Fruit fly (Drosophila melanogaster) whole organism, prepupa: ENCODE data around the gene Ts.

ENCODE experiments used
- CG10631 ChIP-seq: fragments of 200-800 bp; sonication (Bioruptor generic); optimal IDR thresholded peaks from 2 replicates; lab custom pipeline; 2016; ENCODE audit warnings: missing biosample characterization, missing genetic modification characterization
- CG11294 ChIP-seq: fragments of 200-800 bp; sonication (Bioruptor generic); IDR thresholded peaks from 2 replicates; pipeline ENCODE4 v1.3.6; 2022; ENCODE audit warnings: missing biosample characterization, missing genetic modification characterization
- CG11762 ChIP-seq: fragments of 200-800 bp; sonication (Bioruptor generic); optimal IDR thresholded peaks from 3 replicates; lab custom pipeline; 2016; ENCODE audit warnings: missing biosample characterization, missing genetic modification characterization; ENCODE audit not compliant: insufficient read depth
- CG11902 ChIP-seq: fragments of 200-800 bp; sonication (Bioruptor generic); optimal IDR thresholded peaks from 3 replicates; lab custom pipeline; 2016; ENCODE audit warnings: missing biosample characterization, missing genetic modification characterization
- CG15336 ChIP-seq: fragments of 200-800 bp; sonication (Bioruptor generic); IDR thresholded peaks from 2 replicates; pipeline ENCODE4 v1.3.6; 2022; ENCODE audit warnings: missing biosample characterization, missing genetic modification characterization
- CG1621 ChIP-seq: fragments of 200-800 bp; sonication (Bioruptor generic); optimal IDR thresholded peaks from 3 replicates; lab custom pipeline; 2018; ENCODE audit warnings: missing biosample characterization, mild to moderate bottlenecking, missing genetic modification characterization
- CG3032 ChIP-seq: fragments of 200-800 bp; optimal IDR thresholded peaks from 2 replicates; lab custom pipeline; 2019; ENCODE audit warnings: missing biosample characterization, mild to moderate bottlenecking, missing genetic modification characterization, moderate library complexity
- CG31627 ChIP-seq: fragments of 200-800 bp; sonication (Bioruptor generic); optimal IDR thresholded peaks from 3 replicates; lab custom pipeline; 2016; ENCODE audit warnings: missing biosample characterization, missing genetic modification characterization
- CG34406 ChIP-seq: fragments of 200-800 bp; sonication (Bioruptor generic); optimal IDR thresholded peaks from 3 replicates; lab custom pipeline; 2016; ENCODE audit warnings: missing biosample characterization, missing genetic modification characterization
- CG3919 ChIP-seq: fragments of 200-800 bp; sonication (Bioruptor generic); optimal IDR thresholded peaks from 3 replicates; lab custom pipeline; 2016; ENCODE audit warnings: missing biosample characterization, missing genetic modification characterization
- CG6163 ChIP-seq: fragments of 200-800 bp; sonication (Bioruptor generic); IDR thresholded peaks from 3 replicates; pipeline ENCODE4 v1.3.6; 2022; ENCODE audit warnings: missing biosample characterization, missing genetic modification characterization
- CG6276 ChIP-seq: fragments of 200-800 bp; sonication (Bioruptor generic); optimal IDR thresholded peaks from 2 replicates; lab custom pipeline; 2017; ENCODE audit warnings: missing biosample characterization, mild to moderate bottlenecking, missing genetic modification characterization
- CG6792 ChIP-seq: fragments of 200-800 bp; sonication (Bioruptor generic); optimal IDR thresholded peaks from 3 replicates; lab custom pipeline; 2016; ENCODE audit warnings: missing biosample characterization, missing genetic modification characterization
- CG6808 ChIP-seq: fragments of 200-800 bp; sonication (Bioruptor generic); optimal IDR thresholded peaks from 3 replicates; lab custom pipeline; 2017; ENCODE audit warnings: missing biosample characterization, missing genetic modification characterization, mild to moderate bottlenecking, moderate library complexity, missing genetic modification reagents
- CG6854 ChIP-seq: fragments of 200-800 bp; sonication (Bioruptor generic); optimal IDR thresholded peaks from 2 replicates; lab custom pipeline; 2017; ENCODE audit warnings: missing biosample characterization, mild to moderate bottlenecking, missing genetic modification characterization
- CG8119 ChIP-seq: fragments of 200-800 bp; sonication (Bioruptor generic); IDR thresholded peaks from 3 replicates; pipeline ENCODE4 v1.3.6; 2022; ENCODE audit warnings: missing biosample characterization, missing genetic modification characterization
- Ets21C ChIP-seq: fragments of 200-800 bp; sonication (Bioruptor generic); optimal IDR thresholded peaks from 3 replicates; lab custom pipeline; 2016; ENCODE audit warnings: missing biosample characterization, missing genetic modification characterization
- Ets96B ChIP-seq: fragments of 200-800 bp; optimal IDR thresholded peaks from 2 replicates; lab custom pipeline; 2019; ENCODE audit warnings: missing biosample characterization, mild to moderate bottlenecking, missing genetic modification characterization, moderate library complexity
- Gug ChIP-seq: fragments of 200-800 bp; sonication (Bioruptor generic); IDR thresholded peaks from 2 replicates; pipeline ENCODE4 v1.3.6; 2022; ENCODE audit warnings: missing biosample characterization, missing genetic modification characterization
- Hr39 ChIP-seq: fragments of 200-800 bp; sonication (Bioruptor generic); optimal IDR thresholded peaks from 2 replicates; lab custom pipeline; 2016; ENCODE audit warnings: missing biosample characterization, missing genetic modification characterization
- Hr4 ChIP-seq: fragments of 200-800 bp; sonication (Bioruptor generic); optimal IDR thresholded peaks from 3 replicates; lab custom pipeline; 2016; ENCODE audit warnings: missing biosample characterization, missing genetic modification characterization
- Smox ChIP-seq: fragments of 200-800 bp; sonication (Bioruptor generic); optimal IDR thresholded peaks from 3 replicates; lab custom pipeline; 2016; ENCODE audit warnings: missing biosample characterization, missing genetic modification characterization
- Sox15 ChIP-seq: fragments of 200-800 bp; sonication (Bioruptor generic); optimal IDR thresholded peaks from 3 replicates; lab custom pipeline; 2016; ENCODE audit warnings: missing biosample characterization, missing genetic modification characterization
- achi ChIP-seq: fragments of 200-800 bp; sonication (Bioruptor generic); optimal IDR thresholded peaks from 3 replicates; lab custom pipeline; 2016; ENCODE audit warnings: missing biosample characterization, missing genetic modification characterization
- acj6 ChIP-seq: fragments of 200-800 bp; sonication (Bioruptor generic); optimal IDR thresholded peaks from 3 replicates; lab custom pipeline; 2016; ENCODE audit warnings: missing biosample characterization, missing genetic modification characterization
- cyc ChIP-seq: fragments of 200-800 bp; sonication (Bioruptor generic); optimal IDR thresholded peaks from 3 replicates; lab custom pipeline; 2016; ENCODE audit warnings: missing biosample characterization, missing genetic modification characterization
- dac ChIP-seq: fragments of 200-800 bp; sonication (Bioruptor generic); optimal IDR thresholded peaks from 2 replicates; lab custom pipeline; 2017; ENCODE audit warnings: missing biosample characterization, mild to moderate bottlenecking, missing genetic modification characterization
- dsx ChIP-seq: fragments of 200-800 bp; optimal IDR thresholded peaks from 3 replicates; lab custom pipeline; 2019; ENCODE audit warnings: missing biosample characterization, mild to moderate bottlenecking, missing genetic modification characterization, moderate library complexity; ENCODE audit not compliant: poor library complexity, severe bottlenecking
- eg ChIP-seq: fragments of 200-800 bp; sonication (Bioruptor generic); IDR thresholded peaks from 3 replicates; pipeline ENCODE4 v1.3.6; 2022; ENCODE audit warnings: missing biosample characterization, missing genetic modification characterization
- esn ChIP-seq: fragments of 200-800 bp; sonication (Bioruptor generic); optimal IDR thresholded peaks from 2 replicates; lab custom pipeline; 2016; ENCODE audit warnings: missing biosample characterization, mild to moderate bottlenecking, missing genetic modification characterization, moderate library complexity
- fd59A ChIP-seq: fragments of 200-800 bp; sonication (Bioruptor generic); optimal IDR thresholded peaks from 2 replicates; lab custom pipeline; 2017; ENCODE audit warnings: missing biosample characterization, mild to moderate bottlenecking, missing genetic modification characterization, missing genetic modification reagents
- fd85E ChIP-seq: fragments of 200-800 bp; sonication (Bioruptor generic); optimal IDR thresholded peaks from 3 replicates; lab custom pipeline; 2016; ENCODE audit warnings: missing biosample characterization, missing genetic modification characterization
- lz ChIP-seq: fragments of 200-800 bp; sonication (Bioruptor generic); optimal IDR thresholded peaks from 3 replicates; lab custom pipeline; 2016; ENCODE audit warnings: missing biosample characterization, missing genetic modification characterization
- pdm3 ChIP-seq: fragments of 200-800 bp; sonication (Bioruptor generic); optimal IDR thresholded peaks from 3 replicates; lab custom pipeline; 2016; ENCODE audit warnings: missing biosample characterization, missing genetic modification characterization
- salr ChIP-seq, 2 experiments: fragments of 200-800 bp; sonication (Bioruptor generic); optimal IDR thresholded peaks; 3 replicates each; lab custom pipeline; 2016 to 2018; ENCODE audit warnings: missing biosample characterization in 2 of 2, missing genetic modification characterization in 2 of 2, mild to moderate bottlenecking in 1 of 2
- spab ChIP-seq: fragments of 200-800 bp; sonication (Bioruptor generic); optimal IDR thresholded peaks from 2 replicates; lab custom pipeline; 2017; ENCODE audit warnings: missing biosample characterization, mild to moderate bottlenecking, missing genetic modification characterization, missing genetic modification reagents
- svp ChIP-seq: fragments of 200-800 bp; sonication (Bioruptor generic); peaks from one replicate; lab custom pipeline; 2016; ENCODE audit warnings: missing biosample characterization, missing genetic modification characterization

Gene Ts

dm6 chr2L:2987681-2988381 is 18.4 kb upstream of the Ts start, which contains the start of the genes Chd1 and Bem46:
Gene Chd1 (minus strand): TSS chr2L:2987723.
Gene Bem46 (plus strand): TSS chr2L:2988116.
- TF ChIP-seq dsx (GFP tag; lab: Kevin White, UChicago) (no peak), esn (GFP tag; lab: Kevin White, UChicago) (peak; percentile 87), fd85E (GFP tag; lab: Kevin White, UChicago) (no peak), CG31627 (GFP tag; lab: Kevin White, UChicago) (peak; percentile 90), fd59A (GFP tag; lab: Kevin White, UChicago) (peak; percentile 64), CG11294 (GFP tag; lab: Robert Waterston, UW) (peak; percentile 82), Gug (GFP tag; lab: Robert Waterston, UW) (peak; percentile 75), acj6 (GFP tag; lab: Kevin White, UChicago) (peak; percentile 88), CG3919 (GFP tag; lab: Kevin White, UChicago) (no peak), CG6792 (GFP tag; lab: Kevin White, UChicago) (peak; percentile 82), CG6276 (GFP tag; lab: Kevin White, UChicago) (no peak), CG3032 (tag; lab: Kevin White, UChicago) (peak; percentile 88), CG15336 (GFP tag; lab: Robert Waterston, UW) (peak; percentile 67), pdm3 (no peak), CG34406 (GFP tag; lab: Kevin White, UChicago) (peak; percentile 83), Ets96B (peak; percentile 78), CG10631 (no peak), lz (GFP tag; lab: Kevin White, UChicago) (peak; percentile 84), CG1621 (tag; lab: Kevin White, UChicago) (peak; percentile 68), cyc (GFP tag; lab: Kevin White, UChicago) (peak; percentile 85), CG11762 (GFP tag; lab: Kevin White, UChicago) (peak; percentile 72), Hr4 (no peak), Sox15 (peak; percentile 90), Smox (GFP tag; lab: Kevin White, UChicago) (no peak), dac (GFP tag; lab: Kevin White, UChicago) (peak; percentile 70), CG6163 (GFP tag; lab: Robert Waterston, UW) (peak; percentile 86), eg (GFP tag; lab: Robert Waterston, UW) (peak; percentile 89), CG6808 (GFP tag; lab: Kevin White, UChicago) (no peak), salr (GFP tag; optimal IDR thresholded peaks at IDR 0.05; lab: Kevin White, UChicago) (peak in 1 of 2 experiments; percentile 69), CG8119 (GFP tag; lab: Robert Waterston, UW) (peak; percentile 61), CG11902 (peak; percentile 86), svp (no peak)

DNA sequence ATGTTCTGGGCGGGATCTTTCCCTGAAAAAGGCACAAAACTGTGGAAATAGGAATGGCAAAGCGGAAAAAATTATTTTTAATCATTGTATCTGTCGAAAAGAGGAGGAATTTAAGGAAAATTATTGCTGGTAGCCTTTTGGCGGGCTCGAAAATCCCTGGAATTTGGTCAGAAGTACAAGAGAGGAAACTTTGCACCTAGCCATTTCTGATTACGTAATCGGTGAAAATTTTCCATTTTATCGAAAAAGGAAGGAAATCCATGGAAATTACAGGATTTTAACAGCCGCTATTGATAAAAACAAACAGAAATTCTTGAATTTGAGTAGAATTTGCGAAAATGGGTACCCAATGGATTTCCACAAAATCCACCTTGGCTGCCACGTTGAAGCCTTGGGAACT is 17.3 kb upstream of the Ts start:
- TF ChIP-seq CG6808 (GFP tag; lab: Kevin White, UChicago) (no peak), svp (no peak), Hr39 (GFP tag; lab: Kevin White, UChicago) (no peak), spab (GFP tag; lab: Kevin White, UChicago) (no peak), achi (no peak), CG3032 (tag; lab: Kevin White, UChicago) (no peak), Ets21C (GFP tag; lab: Kevin White, UChicago) (no peak)

- TF ChIP-seq CG6854 (GFP tag; lab: Kevin White, UChicago) (no peak), dac (GFP tag; lab: Kevin White, UChicago) (no peak), esn (GFP tag; lab: Kevin White, UChicago) (no peak), CG3032 (tag; lab: Kevin White, UChicago) (no peak), CG6163 (GFP tag; lab: Robert Waterston, UW) (no peak)
- TF ChIP-seq, all 60 proteins: peak for 0
Measured at dm6 chr2L:2979091-2979490, 9.7 kb upstream of the Ts start, which contains the start of gene CG9643. Gene CG9643 (minus strand): TSS chr2L:2979288.
